Worm (Caenorhabditis elegans) whole organism, mixed stage, embryonic: ENCODE data around the gene M03F4.6.

Source experiments
- M03D4.4 ChIP-seq: sonication (generic microtip); optimal IDR thresholded peaks from 2 replicates; lab custom pipeline; 2017; ENCODE audit warnings: mild to moderate bottlenecking, missing genetic modification characterization, missing compliant biosample characterization
- bed-3 ChIP-seq: fragments of 200-800 bp; sonication (Bioruptor generic); optimal IDR thresholded peaks from 3 replicates; lab custom pipeline; 2018; ENCODE audit warnings: mild to moderate bottlenecking, missing genetic modification characterization, moderate library complexity, missing compliant biosample characterization
- blmp-1 ChIP-seq: fragments of 150-350 bp; optimal IDR thresholded peaks from 2 replicates; lab custom pipeline; 2014; ENCODE audit warnings: missing biosample characterization, missing genetic modification characterization
- ceh-39 ChIP-seq: fragments of 150-350 bp; optimal IDR thresholded peaks from 2 replicates; lab custom pipeline; 2014; ENCODE audit warnings: missing biosample characterization, missing genetic modification characterization
- ceh-43 ChIP-seq: fragments of 200-800 bp; sonication (Bioruptor generic); optimal IDR thresholded peaks from 2 replicates; lab custom pipeline; 2018; ENCODE audit warnings: mild to moderate bottlenecking, missing genetic modification characterization, moderate library complexity, missing compliant biosample characterization
- ceh-83 ChIP-seq: fragments of 200-800 bp; sonication (Bioruptor generic); optimal IDR thresholded peaks from 2 replicates; lab custom pipeline; 2018; ENCODE audit warnings: mild to moderate bottlenecking, missing genetic modification characterization, missing compliant biosample characterization
- ces-1 ChIP-seq: fragments of 150-350 bp; optimal IDR thresholded peaks from 2 replicates; lab custom pipeline; 2014; ENCODE audit warnings: missing biosample characterization, missing genetic modification reagents, missing genetic modification characterization
- cnd-1 ChIP-seq: fragments of 200-800 bp; sonication (Bioruptor generic); optimal IDR thresholded peaks from 2 replicates; lab custom pipeline; 2018; ENCODE audit warnings: mild to moderate bottlenecking, missing genetic modification characterization, missing compliant biosample characterization
- drap-1 ChIP-seq: fragments of 200-800 bp; sonication (Bioruptor generic); optimal IDR thresholded peaks from 3 replicates; lab custom pipeline; 2018; ENCODE audit warnings: mild to moderate bottlenecking, missing genetic modification characterization, missing compliant biosample characterization
- elt-1 ChIP-seq: sonication (generic microtip); optimal IDR thresholded peaks from 2 replicates; lab custom pipeline; 2017; ENCODE audit warnings: missing genetic modification characterization, mild to moderate bottlenecking, missing compliant biosample characterization, antibody characterized with exemption, moderate library complexity, borderline replicate concordance; ENCODE audit not compliant: insufficient read depth
- elt-3 ChIP-seq: fragments of 150-350 bp; optimal IDR thresholded peaks from 2 replicates; lab custom pipeline; 2014; ENCODE audit warnings: missing biosample characterization, missing genetic modification characterization
- flh-1 ChIP-seq: fragments of 200-800 bp; sonication (Bioruptor generic); optimal IDR thresholded peaks from 2 replicates; lab custom pipeline; 2018; ENCODE audit warnings: mild to moderate bottlenecking, missing genetic modification characterization, moderate library complexity, missing compliant biosample characterization
- ham-2 ChIP-seq: fragments of 200-800 bp; sonication (Bioruptor generic); optimal IDR thresholded peaks from 2 replicates; lab custom pipeline; 2018; ENCODE audit warnings: mild to moderate bottlenecking, missing genetic modification characterization, missing compliant biosample characterization
- hlh-1 ChIP-seq: fragments of 150-350 bp; optimal IDR thresholded peaks from 2 replicates; lab custom pipeline; 2014; ENCODE audit warnings: missing biosample characterization, missing genetic modification reagents, missing genetic modification characterization
- lin-13 ChIP-seq: fragments of 150-350 bp; optimal IDR thresholded peaks from 2 replicates; lab custom pipeline; 2014; ENCODE audit warnings: missing biosample characterization, missing genetic modification characterization
- lin-32 ChIP-seq: fragments of 200-800 bp; sonication (Bioruptor generic); optimal IDR thresholded peaks from 2 replicates; lab custom pipeline; 2018; ENCODE audit warnings: mild to moderate bottlenecking, missing genetic modification characterization, missing compliant biosample characterization
- lsy-2 ChIP-seq: fragments of 150-350 bp; optimal IDR thresholded peaks from 2 replicates; lab custom pipeline; 2014; ENCODE audit warnings: missing biosample characterization, missing genetic modification characterization
- mab-5 ChIP-seq: fragments of 150-350 bp; optimal IDR thresholded peaks from 2 replicates; lab custom pipeline; 2014; ENCODE audit warnings: missing biosample characterization, missing genetic modification characterization
- mep-1 ChIP-seq: fragments of 150-350 bp; optimal IDR thresholded peaks from 2 replicates; lab custom pipeline; 2017; ENCODE audit warnings: missing biosample characterization, missing genetic modification reagents, missing genetic modification characterization, inconsistent platforms
- nhr-12 ChIP-seq: fragments of 150-350 bp; optimal IDR thresholded peaks from 2 replicates; lab custom pipeline; 2014; ENCODE audit warnings: missing biosample characterization, missing genetic modification characterization
- nhr-2 ChIP-seq: fragments of 150-350 bp; optimal IDR thresholded peaks from 2 replicates; lab custom pipeline; 2014; ENCODE audit warnings: missing biosample characterization, missing genetic modification characterization
- nhr-237 ChIP-seq: fragments of 150-350 bp; optimal IDR thresholded peaks from 2 replicates; lab custom pipeline; 2014; ENCODE audit warnings: missing biosample characterization, missing genetic modification characterization
- nhr-28 ChIP-seq: fragments of 150-350 bp; optimal IDR thresholded peaks from 2 replicates; lab custom pipeline; 2014; ENCODE audit warnings: missing biosample characterization, missing genetic modification characterization
- nhr-76 ChIP-seq: sonication (generic microtip); optimal IDR thresholded peaks from 2 replicates; lab custom pipeline; 2017; ENCODE audit warnings: missing biosample characterization, missing genetic modification characterization
- pha-4 ChIP-seq: fragments of 150-350 bp; optimal IDR thresholded peaks from 2 replicates; lab custom pipeline; 2018; ENCODE audit warnings: missing biosample characterization, missing genetic modification reagents, missing genetic modification characterization
- sem-2 ChIP-seq: fragments of 200-800 bp; sonication (Bioruptor generic); optimal IDR thresholded peaks from 2 replicates; lab custom pipeline; 2018; ENCODE audit warnings: mild to moderate bottlenecking, missing genetic modification characterization, missing compliant biosample characterization
- snpc-4 ChIP-seq: fragments of 150-350 bp; optimal IDR thresholded peaks from 2 replicates; lab custom pipeline; 2014; ENCODE audit warnings: missing biosample characterization, missing genetic modification characterization
- sptf-1 ChIP-seq: sonication (generic microtip); optimal IDR thresholded peaks from 2 replicates; lab custom pipeline; 2017; ENCODE audit warnings: mild to moderate bottlenecking, missing genetic modification characterization, moderate library complexity, missing compliant biosample characterization
- tbx-8 ChIP-seq: fragments of 200-800 bp; sonication (Bioruptor generic); optimal IDR thresholded peaks from 2 replicates; lab custom pipeline; 2018; ENCODE audit warnings: mild to moderate bottlenecking, missing genetic modification characterization, moderate library complexity, missing compliant biosample characterization
- unc-120 ChIP-seq: sonication (generic microtip); optimal IDR thresholded peaks from 2 replicates; lab custom pipeline; 2017; ENCODE audit warnings: missing genetic modification characterization, missing compliant biosample characterization; ENCODE audit not compliant: poor library complexity, severe bottlenecking
- unc-39 ChIP-seq: fragments of 150-350 bp; optimal IDR thresholded peaks from 2 replicates; lab custom pipeline; 2014; ENCODE audit warnings: missing biosample characterization, missing genetic modification characterization
- unc-62 ChIP-seq: fragments of 150-350 bp; optimal IDR thresholded peaks from 2 replicates; lab custom pipeline; 2014; ENCODE audit warnings: missing biosample characterization, missing genetic modification reagents, missing genetic modification characterization
- zip-8 ChIP-seq: fragments of 150-350 bp; optimal IDR thresholded peaks from 2 replicates; lab custom pipeline; 2014; ENCODE audit warnings: missing biosample characterization, missing genetic modification characterization
- ztf-11 ChIP-seq: fragments of 150-350 bp; optimal IDR thresholded peaks from 2 replicates; lab custom pipeline; 2014; ENCODE audit warnings: missing biosample characterization, missing genetic modification characterization

M03F4.6 gene

DNA sequence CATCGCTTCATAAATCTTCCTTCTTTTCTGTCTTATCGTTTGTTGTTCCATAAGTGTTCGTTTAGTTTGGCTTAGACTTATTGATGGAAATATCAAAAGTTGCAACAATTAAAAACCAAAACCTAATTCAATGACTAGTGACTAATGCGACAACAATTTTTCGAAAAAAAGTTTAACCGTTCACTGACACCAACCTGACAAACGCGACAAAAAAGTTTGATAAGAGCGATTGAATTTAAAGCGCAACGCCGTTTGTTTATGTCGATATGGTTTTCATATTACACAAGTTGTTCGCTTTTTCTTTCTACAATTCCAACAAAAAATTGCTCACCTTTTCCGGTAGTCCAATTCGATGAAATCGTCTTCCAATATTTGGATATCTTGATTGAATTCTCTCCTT is 9.9 kb upstream of the M03F4.6 start:
- TF ChIP-seq sem-2 (no peak), nhr-2 (tag; lab: Kevin White, UChicago) (no peak), unc-62 (no peak), hlh-1 (no peak), ham-2 (GFP tag; lab: Kevin White, UChicago) (no peak), ceh-83 (GFP tag; lab: Kevin White, UChicago) (no peak), elt-1 (tag; lab: Kevin White, UChicago) (no peak), ztf-11 (tag; lab: Kevin White, UChicago) (no peak), cnd-1 (tag; lab: Kevin White, UChicago) (no peak), flh-1 (no peak), nhr-76 (tag; lab: Kevin White, UChicago) (no peak), ceh-43 (GFP tag; lab: Kevin White, UChicago) (no peak), lin-32 (GFP tag; lab: Kevin White, UChicago) (no peak), ceh-39 (tag; lab: Kevin White, UChicago) (no peak), unc-39 (no peak), pha-4 (tag; lab: Kevin White, UChicago) (no peak), snpc-4 (tag; lab: Kevin White, UChicago) (no peak), M03D4.4 (no peak), nhr-237 (no peak), drap-1 (no peak)
- TF ChIP-seq, all 35 proteins: peak for 0

DNA sequence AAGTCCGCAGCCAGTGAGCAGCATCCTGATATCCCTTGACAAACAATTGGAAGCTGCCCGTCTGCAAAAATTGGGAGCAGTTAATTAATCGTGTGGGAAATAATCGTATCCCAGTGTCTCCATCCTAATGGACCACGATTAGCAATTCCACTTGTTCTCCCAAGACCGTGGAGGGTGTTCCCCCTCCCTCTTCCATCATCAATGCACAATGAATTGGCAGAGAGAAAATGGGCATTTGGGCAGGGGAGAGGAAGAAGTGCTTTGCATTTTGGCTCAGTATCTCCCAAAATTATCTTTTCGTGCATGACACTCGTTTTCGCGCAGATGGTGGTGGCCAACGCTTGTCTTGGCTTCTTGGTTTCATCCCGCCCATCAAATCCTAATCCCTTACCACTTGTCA is 9.0 kb upstream of the M03F4.6 start:
- TF ChIP-seq ces-1 (peak; percentile 64), M03D4.4 (peak; percentile 21), sptf-1 (no peak), unc-39 (no peak), cnd-1 (tag; lab: Kevin White, UChicago) (peak; percentile 22)

DNA sequence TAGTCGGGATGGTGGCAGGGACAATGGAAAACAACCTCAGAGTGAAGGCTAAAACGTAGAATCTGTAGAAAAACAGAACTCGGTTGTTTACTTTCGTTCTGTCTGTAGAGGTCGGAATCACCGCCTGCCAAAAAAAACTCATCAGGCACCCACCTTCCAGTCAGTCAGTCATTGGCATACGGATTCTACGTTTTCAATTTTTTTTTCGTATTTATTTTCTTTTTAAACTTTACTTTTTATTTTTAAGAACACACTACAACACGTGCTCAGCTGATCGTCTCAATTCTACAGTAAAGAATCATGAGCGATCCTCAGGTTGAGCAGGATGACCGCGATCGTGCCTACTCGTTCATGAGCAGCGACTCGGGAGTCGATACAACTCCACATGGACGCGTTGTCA is 7.4 kb upstream of the M03F4.6 start, which contains the start of gene lfi-1:
lfi-1 (plus strand) TSS at position 301 of the 400 bp plus-strand sequence.
- no peak for TF ChIP-seq pha-4 (tag; lab: Kevin White, UChicago)
- TF ChIP-seq nhr-76 (tag; lab: Kevin White, UChicago) = no peak
- no peak for TF ChIP-seq flh-1
- no peak for TF ChIP-seq mep-1
- no peak for TF ChIP-seq nhr-2 (tag; lab: Kevin White, UChicago)
- TF ChIP-seq unc-62 = no peak
- TF ChIP-seq cnd-1 (tag; lab: Kevin White, UChicago) = no peak

DNA sequence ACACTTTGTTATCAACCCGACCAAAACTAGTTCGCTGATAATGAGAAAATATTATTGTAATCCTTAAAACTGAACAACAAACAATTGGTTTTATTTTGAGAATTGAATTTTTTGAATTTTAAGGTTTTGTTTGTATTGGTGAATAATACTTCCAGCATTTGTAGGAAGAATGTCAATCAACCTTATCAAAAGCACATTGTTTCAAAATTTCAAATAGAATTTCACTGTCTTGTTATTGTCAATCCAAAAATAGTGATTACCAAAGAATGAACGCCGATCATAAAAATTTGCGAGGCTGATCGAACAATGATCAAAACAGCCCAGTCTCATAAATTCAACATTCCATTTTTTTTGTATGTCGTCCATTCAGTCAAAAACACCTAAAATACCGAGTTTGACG is 5.4 kb upstream of the M03F4.6 start:
- TF ChIP-seq nhr-28 = no peak
- TF ChIP-seq lin-32 (GFP tag; lab: Kevin White, UChicago) = no peak
- no peak for TF ChIP-seq ceh-83 (GFP tag; lab: Kevin White, UChicago)
- TF ChIP-seq nhr-76 (tag; lab: Kevin White, UChicago) = no peak
- no peak for TF ChIP-seq lin-13 (tag; lab: Kevin White, UChicago)

DNA sequence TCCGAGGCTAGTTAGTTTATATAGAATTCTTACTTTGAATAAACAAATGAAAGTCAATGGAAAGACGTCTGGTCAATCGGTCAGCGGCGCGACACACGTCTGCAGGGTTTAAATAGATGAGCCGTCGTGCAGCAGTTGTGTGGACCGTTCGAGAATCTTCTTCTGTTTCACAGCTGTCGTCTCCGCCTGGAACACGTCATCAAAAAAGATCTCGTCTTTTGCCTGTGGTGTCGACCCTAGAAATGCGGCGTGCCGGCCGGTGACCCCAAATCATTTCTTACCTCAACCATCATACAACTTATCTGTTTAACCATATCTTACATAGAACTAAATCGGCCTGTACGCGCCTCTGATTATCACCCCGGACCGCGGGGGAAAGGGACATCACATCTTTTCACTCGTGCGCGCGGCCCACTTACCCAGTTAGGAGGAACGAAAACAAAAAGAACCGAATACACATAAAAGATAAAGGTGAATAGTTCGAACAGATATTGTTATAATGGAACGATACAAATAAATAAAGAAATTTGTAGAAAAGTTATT is 3.0 kb upstream of the M03F4.6 start:
- peak; percentile 43 for TF ChIP-seq sptf-1
- TF ChIP-seq lin-13 (tag; lab: Kevin White, UChicago) = peak; percentile 55
- TF ChIP-seq ceh-39 (tag; lab: Kevin White, UChicago) = no peak
- TF ChIP-seq tbx-8 = peak; percentile 27
- no peak for TF ChIP-seq drap-1
- TF ChIP-seq ham-2 (GFP tag; lab: Kevin White, UChicago) = peak; percentile 5
- no peak for TF ChIP-seq ceh-43 (GFP tag; lab: Kevin White, UChicago)
- peak; percentile 73 for TF ChIP-seq cnd-1 (tag; lab: Kevin White, UChicago)
- TF ChIP-seq unc-62 = peak; percentile 25
- TF ChIP-seq hlh-1 = peak; percentile 96
- TF ChIP-seq mab-5 (tag; lab: Kevin White, UChicago) = no peak
- no peak for TF ChIP-seq lsy-2 (tag; lab: Kevin White, UChicago)
- TF ChIP-seq nhr-237 = no peak
- peak; percentile 12 for TF ChIP-seq elt-1 (tag; lab: Kevin White, UChicago)
- TF ChIP-seq lin-32 (GFP tag; lab: Kevin White, UChicago) = peak; percentile 88

DNA sequence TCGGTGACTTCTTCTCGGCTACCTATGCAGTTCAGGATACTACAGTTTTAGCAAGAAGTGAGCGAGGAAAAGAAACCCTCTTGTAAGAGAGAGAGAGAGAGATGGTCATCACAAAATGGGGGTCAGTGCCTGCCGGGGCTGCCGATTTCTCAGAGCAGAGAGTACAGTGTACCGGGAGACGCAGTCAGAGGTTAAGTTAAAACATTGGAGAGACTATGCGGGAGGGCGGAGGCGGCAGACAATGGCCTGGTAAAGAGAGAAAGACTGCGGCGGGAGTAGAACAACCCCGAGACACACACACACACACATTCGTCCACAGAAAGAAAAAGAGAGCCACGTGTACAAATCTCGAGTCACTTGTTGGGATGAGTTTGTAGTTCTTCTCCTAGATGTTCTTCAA is 2.3 kb upstream of the M03F4.6 start:
- TF ChIP-seq tbx-8 (no peak), lin-32 (GFP tag; lab: Kevin White, UChicago) (no peak), elt-1 (tag; lab: Kevin White, UChicago) (no peak), snpc-4 (tag; lab: Kevin White, UChicago) (no peak), sptf-1 (no peak), elt-3 (tag; lab: Kevin White, UChicago) (no peak), nhr-28 (no peak), nhr-2 (tag; lab: Kevin White, UChicago) (no peak), ceh-43 (GFP tag; lab: Kevin White, UChicago) (no peak), unc-120 (tag; lab: Kevin White, UChicago) (peak; percentile 61), nhr-76 (tag; lab: Kevin White, UChicago) (no peak), hlh-1 (peak; percentile 23), bed-3 (GFP tag; lab: Kevin White, UChicago) (no peak), nhr-12 (no peak), nhr-237 (no peak), M03D4.4 (peak; percentile 3), zip-8 (no peak), drap-1 (no peak), blmp-1 (tag; lab: Kevin White, UChicago) (no peak), ces-1 (peak; percentile 11), ceh-39 (tag; lab: Kevin White, UChicago) (no peak), ham-2 (GFP tag; lab: Kevin White, UChicago) (peak; percentile 5)
